Worm (Caenorhabditis elegans): ENCODE results near the gene acr-5.

DNA sequence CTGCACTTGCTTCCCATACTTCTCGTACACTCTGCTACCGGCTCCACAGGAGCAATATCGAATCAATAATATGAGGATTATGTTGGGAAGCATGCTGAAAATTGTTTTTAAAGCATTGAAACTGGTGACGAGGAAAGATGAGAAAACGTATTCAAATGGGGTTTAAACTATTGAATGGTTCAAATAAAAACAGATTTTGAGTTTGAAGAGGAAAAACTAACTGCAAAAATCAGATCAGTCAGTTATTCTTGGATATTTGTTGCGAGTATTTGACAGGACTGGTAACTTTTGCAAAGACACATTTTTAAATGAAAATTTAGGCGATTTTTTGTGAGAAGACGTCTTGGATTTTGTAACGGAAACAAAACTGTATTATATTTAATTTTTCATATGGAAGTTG, at the start of gene acr-5:
- no peak for TF ChIP-seq snpc-4 (tag; optimal IDR thresholded peaks at IDR 0.05)
- no peak for TF ChIP-seq mdl-1 (tag; optimal IDR thresholded peaks at IDR 0.05)
- TF ChIP-seq nhr-11 (tag; optimal IDR thresholded peaks at IDR 0.05) = no peak
- no peak for TF ChIP-seq sup-37 (GFP tag; optimal IDR thresholded peaks at IDR 0.05)
- TF ChIP-seq sptf-1 (tag; optimal IDR thresholded peaks at IDR 0.05) = no peak
